Fruit fly (Drosophila melanogaster): ENCODE measurements around the gene CG6664.

CG6664 gene

dm6 chr3L:17015663-17016575 lies at the start of gene CG6664, which contains the start of gene CG7728 (continued):
- TF ChIP-seq luna (GFP tag; optimal IDR thresholded peaks at IDR 0.05) = no peak
- no peak; the same call in 2 of the 3 replicates for TF ChIP-seq CG14860 (GFP tag; IDR thresholded peaks at IDR 0.05; ENCODE audit: partially characterized antibody)
- TF ChIP-seq CG10267 (tag; optimal IDR thresholded peaks at IDR 0.05) = peak; percentile 35
- peak; percentile 49 for TF ChIP-seq CG10543 (GFP tag; optimal IDR thresholded peaks at IDR 0.05)
- TF ChIP-seq Scr (GFP tag; IDR thresholded peaks at IDR 0.05; ENCODE audit: partially characterized antibody) = peak; percentile 64
- TF ChIP-seq MESR4 (GFP tag; optimal IDR thresholded peaks at IDR 0.05) = peak; percentile 95
- TF ChIP-seq CG8924 (tag; optimal IDR thresholded peaks at IDR 0.05) = peak; percentile 47
- TF ChIP-seq danr (GFP tag; IDR thresholded peaks at IDR 0.05) = no peak
- TF ChIP-seq Sry-δ (GFP tag; optimal IDR thresholded peaks at IDR 0.05) = peak; percentile 89
- TF ChIP-seq CG1233 (GFP tag; optimal IDR thresholded peaks at IDR 0.05) = peak; percentile 34
- TF ChIP-seq ap (GFP tag; IDR thresholded peaks at IDR 0.05) = no peak
- no peak for TF ChIP-seq ara (GFP tag; IDR thresholded peaks at IDR 0.05)
- peak; percentile 43 for TF ChIP-seq kni (GFP tag; optimal IDR thresholded peaks at IDR 0.05)
- no peak for TF ChIP-seq peb (GFP tag; IDR thresholded peaks at IDR 0.05)
- TF ChIP-seq dpn (GFP tag; optimal IDR thresholded peaks at IDR 0.05) = peak; percentile 46 to 50
- TF ChIP-seq nom (GFP tag; optimal IDR thresholded peaks at IDR 0.05) = no peak
- TF ChIP-seq Gug (GFP tag; IDR thresholded peaks at IDR 0.05) = peak; percentile 59; the same call in 2 of the 4 replicates
- TF ChIP-seq ATbp (GFP tag; optimal IDR thresholded peaks at IDR 0.05) = peak; percentile 39
- TF ChIP-seq Dip3 (GFP tag; optimal IDR thresholded peaks at IDR 0.05) = peak; percentile 35
- peak; percentile 8 for TF ChIP-seq emc (GFP tag; optimal IDR thresholded peaks at IDR 0.05)
- no peak for TF ChIP-seq CG15479 (GFP tag; optimal IDR thresholded peaks at IDR 0.05)
- TF ChIP-seq Mes4 (GFP tag; optimal IDR thresholded peaks at IDR 0.05) = no peak
- TF ChIP-seq inv (GFP tag; IDR thresholded peaks at IDR 0.05; ENCODE audit: partially characterized antibody) = peak; percentile 39; the same call in 1 of the 2 replicates
- TF ChIP-seq CG4328 (GFP tag; optimal IDR thresholded peaks at IDR 0.05) = peak; percentile 56
- no peak for TF ChIP-seq CG7372 (GFP tag; IDR thresholded peaks at IDR 0.05)
- TF ChIP-seq CG10431 (GFP tag; optimal IDR thresholded peaks at IDR 0.05) = peak; percentile 4
- TF ChIP-seq CG33213 (GFP tag; optimal IDR thresholded peaks at IDR 0.05) = peak; percentile 32
- peak; percentile 42 for TF ChIP-seq CG15696 (tag; optimal IDR thresholded peaks at IDR 0.05)
- no peak for TF ChIP-seq CG1832 (GFP tag; optimal IDR thresholded peaks at IDR 0.05)
- peak; percentile 19 for TF ChIP-seq HHEX (GFP tag; optimal IDR thresholded peaks at IDR 0.05)
- TF ChIP-seq gfzf (GFP tag; optimal IDR thresholded peaks at IDR 0.05) = peak; percentile 83
- TF ChIP-seq corto (GFP tag; optimal IDR thresholded peaks at IDR 0.05) = no peak
- peak; percentile 52 for TF ChIP-seq CG11247 (GFP tag; IDR thresholded peaks at IDR 0.05)
- TF ChIP-seq ac (GFP tag; optimal IDR thresholded peaks at IDR 0.05) = no peak
- peak; percentile 25 for TF ChIP-seq twi (tag; optimal IDR thresholded peaks at IDR 0.05)
- TF ChIP-seq MBD-R2 (GFP tag; IDR thresholded peaks at IDR 0.05) = peak; percentile 79
- no peak for TF ChIP-seq zen2 (GFP tag; IDR thresholded peaks at IDR 0.05; ENCODE audit: partially characterized antibody)
- TF ChIP-seq Jarid2 (GFP tag; optimal IDR thresholded peaks at IDR 0.05) = no peak
- peak; percentile 52; the same call in 1 of the 2 replicates for TF ChIP-seq CG31441 (GFP tag; IDR thresholded peaks at IDR 0.05)
- no peak for TF ChIP-seq CkIIα-i1 (GFP tag; IDR thresholded peaks at IDR 0.05)
- TF ChIP-seq gcm2 (GFP tag; optimal IDR thresholded peaks at IDR 0.05) = no peak
- 0 out of 2 replicates have a peak, but pooled peaks have one; percentile 16 for TF ChIP-seq CG6689 (GFP tag; IDR thresholded peaks at IDR 0.05)
- TF ChIP-seq NK7.1 (GFP tag; optimal IDR thresholded peaks at IDR 0.05) = no peak
- TF ChIP-seq CG10147 (GFP tag; optimal IDR thresholded peaks at IDR 0.05) = no peak
- peak; percentile 76 for TF ChIP-seq CG2120 (GFP tag; optimal IDR thresholded peaks at IDR 0.05)
- peak; percentile 32 for TF ChIP-seq YL-1 (GFP tag; optimal IDR thresholded peaks at IDR 0.05)
- no peak for TF ChIP-seq Sox102F (GFP tag; optimal IDR thresholded peaks at IDR 0.05)
- peak; percentile 65 for TF ChIP-seq nmo (GFP tag; optimal IDR thresholded peaks at IDR 0.05)
